Worm (Caenorhabditis elegans) whole organism, L2 larva: ENCODE data around the gene C02B8.12.

ENCODE experiments used
- C34F6.9 ChIP-seq: fragments of 150-350 bp; optimal IDR thresholded peaks from 2 replicates; lab custom pipeline; 2014; ENCODE audit warnings: missing biosample characterization, missing genetic modification characterization
- F13H6.1 ChIP-seq: sonication (generic microtip); optimal IDR thresholded peaks from 2 replicates; lab custom pipeline; 2016; ENCODE audit warnings: missing genetic modification characterization, missing compliant biosample characterization
- R02D3.7 ChIP-seq: fragments of 150-350 bp; optimal IDR thresholded peaks from 2 replicates; lab custom pipeline; 2014; ENCODE audit warnings: missing biosample characterization, missing genetic modification characterization
- Y55F3AM.14 ChIP-seq: fragments of 200-800 bp; sonication (Bioruptor generic); optimal IDR thresholded peaks from 2 replicates; lab custom pipeline; 2018; ENCODE audit warnings: mild to moderate bottlenecking, missing genetic modification characterization, missing compliant biosample characterization
- ZK546.5 ChIP-seq: sonication (generic microtip); optimal IDR thresholded peaks from 2 replicates; lab custom pipeline; 2017; ENCODE audit warnings: missing biosample characterization, missing genetic modification characterization
- alr-1 ChIP-seq: fragments of 150-350 bp; optimal IDR thresholded peaks from 2 replicates; lab custom pipeline; 2014; ENCODE audit warnings: missing biosample characterization, missing genetic modification characterization
- aly-2 ChIP-seq: fragments of 150-350 bp; optimal IDR thresholded peaks from 2 replicates; lab custom pipeline; 2014; ENCODE audit warnings: missing biosample characterization, missing genetic modification characterization
- ama-1 ChIP-seq: fragments of 150-350 bp; optimal IDR thresholded peaks from 2 replicates; lab custom pipeline; 2018; ENCODE audit warnings: inconsistent platforms
- blmp-1 ChIP-seq: sonication (generic microtip); optimal IDR thresholded peaks from 2 replicates; lab custom pipeline; 2017; ENCODE audit warnings: missing genetic modification characterization, mild to moderate bottlenecking, missing compliant biosample characterization, antibody characterized with exemption, moderate library complexity; ENCODE audit not compliant: insufficient read depth
- ceh-16 ChIP-seq: fragments of 150-350 bp; optimal IDR thresholded peaks from 2 replicates; lab custom pipeline; 2014; ENCODE audit warnings: missing biosample characterization, missing genetic modification characterization
- ceh-82 ChIP-seq: fragments of 150-350 bp; optimal IDR thresholded peaks from 2 replicates; lab custom pipeline; 2014; ENCODE audit warnings: missing biosample characterization, missing genetic modification characterization
- crh-2 ChIP-seq: sonication (generic microtip); optimal IDR thresholded peaks from 2 replicates; lab custom pipeline; 2017; ENCODE audit warnings: missing biosample characterization, missing genetic modification characterization
- dmd-4 ChIP-seq: sonication (generic microtip); optimal IDR thresholded peaks from 2 replicates; lab custom pipeline; 2017; ENCODE audit warnings: missing biosample characterization, missing genetic modification characterization
- egl-27 ChIP-seq: sonication (generic microtip); optimal IDR thresholded peaks from 3 replicates; lab custom pipeline; 2017; ENCODE audit warnings: missing biosample characterization, missing genetic modification reagents, missing genetic modification characterization
- elt-1 ChIP-seq: fragments of 150-350 bp; optimal IDR thresholded peaks from 2 replicates; lab custom pipeline; 2014; ENCODE audit warnings: missing biosample characterization, missing genetic modification characterization
- elt-3 ChIP-seq: sonication (generic microtip); optimal IDR thresholded peaks from 2 replicates; lab custom pipeline; 2017; ENCODE audit warnings: missing biosample characterization, missing genetic modification characterization
- fos-1 ChIP-seq: fragments of 150-350 bp; optimal IDR thresholded peaks from 2 replicates; lab custom pipeline; 2014; ENCODE audit warnings: missing biosample characterization, missing genetic modification characterization
- gmeb-1 ChIP-seq: fragments of 150-350 bp; optimal IDR thresholded peaks from 2 replicates; lab custom pipeline; 2014; ENCODE audit warnings: missing biosample characterization, missing genetic modification characterization
- lin-11 ChIP-seq: fragments of 150-350 bp; sonication (generic microtip); optimal IDR thresholded peaks from 2 replicates; lab custom pipeline; 2014; ENCODE audit warnings: missing biosample characterization, missing genetic modification characterization, inconsistent platforms, mixed read lengths
- lin-13 ChIP-seq: fragments of 150-350 bp; optimal IDR thresholded peaks from 2 replicates; lab custom pipeline; 2014; ENCODE audit warnings: missing biosample characterization, missing genetic modification reagents, missing genetic modification characterization
- lin-39 ChIP-seq: fragments of 150-350 bp; optimal IDR thresholded peaks from 2 replicates; lab custom pipeline; 2014; ENCODE audit warnings: missing biosample characterization, missing genetic modification reagents, missing genetic modification characterization
- lsy-2 ChIP-seq, 2 experiments: fragments of 150-350 bp in 1 of 2; sonication (generic microtip) in 1 of 2; optimal IDR thresholded peaks; 2 replicates each; lab custom pipeline; 2014 to 2017; ENCODE audit warnings: missing biosample characterization in 2 of 2, missing genetic modification characterization in 2 of 2
- mab-5 ChIP-seq: fragments of 150-350 bp; optimal IDR thresholded peaks from 2 replicates; lab custom pipeline; 2014; ENCODE audit warnings: missing biosample characterization, missing genetic modification characterization
- mbf-1 ChIP-seq: sonication (generic microtip); optimal IDR thresholded peaks from 2 replicates; lab custom pipeline; 2017; ENCODE audit warnings: missing biosample characterization, missing genetic modification characterization
- mdl-1 ChIP-seq, 2 experiments: fragments of 150-350 bp in 1 of 2; sonication (generic microtip) in 1 of 2; optimal IDR thresholded peaks; 2 replicates each; lab custom pipeline; 2017; ENCODE audit warnings: missing biosample characterization in 2 of 2, missing genetic modification characterization in 2 of 2
- nhr-10 ChIP-seq: sonication (generic microtip); optimal IDR thresholded peaks from 2 replicates; lab custom pipeline; 2017; ENCODE audit warnings: missing biosample characterization, missing genetic modification characterization
- nhr-11 ChIP-seq: fragments of 150-350 bp; optimal IDR thresholded peaks from 2 replicates; lab custom pipeline; 2014; ENCODE audit warnings: missing biosample characterization, missing genetic modification characterization
- nhr-12 ChIP-seq: fragments of 150-350 bp; optimal IDR thresholded peaks from 2 replicates; lab custom pipeline; 2014; ENCODE audit warnings: missing biosample characterization, missing genetic modification characterization
- nhr-129 ChIP-seq: fragments of 150-350 bp; optimal IDR thresholded peaks from 2 replicates; lab custom pipeline; 2014; ENCODE audit warnings: missing biosample characterization, missing genetic modification characterization
- nhr-21 ChIP-seq: fragments of 150-350 bp; optimal IDR thresholded peaks from 2 replicates; lab custom pipeline; 2014; ENCODE audit warnings: missing biosample characterization, missing genetic modification characterization
- nhr-23 ChIP-seq: fragments of 150-350 bp; optimal IDR thresholded peaks from 2 replicates; lab custom pipeline; 2014; ENCODE audit warnings: missing biosample characterization, missing genetic modification reagents, missing genetic modification characterization
- nhr-237 ChIP-seq: fragments of 150-350 bp; optimal IDR thresholded peaks from 2 replicates; lab custom pipeline; 2014; ENCODE audit warnings: missing biosample characterization, missing genetic modification characterization
- nhr-25 ChIP-seq: fragments of 150-350 bp; sonication (generic microtip); optimal IDR thresholded peaks from 3 replicates; lab custom pipeline; 2014; ENCODE audit warnings: missing biosample characterization, missing genetic modification characterization
- nhr-6 ChIP-seq: fragments of 150-350 bp; optimal IDR thresholded peaks from 2 replicates; lab custom pipeline; 2014; ENCODE audit warnings: missing biosample characterization, missing genetic modification characterization
- nhr-77 ChIP-seq: fragments of 150-350 bp; optimal IDR thresholded peaks from 2 replicates; lab custom pipeline; 2014; ENCODE audit warnings: missing biosample characterization, missing genetic modification characterization
- peb-1 ChIP-seq: fragments of 150-350 bp; optimal IDR thresholded peaks from 2 replicates; lab custom pipeline; 2014; ENCODE audit warnings: missing biosample characterization, missing genetic modification characterization
- sem-4 ChIP-seq: fragments of 150-350 bp; optimal IDR thresholded peaks from 2 replicates; lab custom pipeline; 2014; ENCODE audit warnings: missing biosample characterization, missing genetic modification reagents, missing genetic modification characterization
- skn-1 ChIP-seq: sonication (generic microtip); optimal IDR thresholded peaks from 2 replicates; lab custom pipeline; 2017; ENCODE audit warnings: missing biosample characterization, missing genetic modification characterization
- sma-3 ChIP-seq: sonication (generic microtip); optimal IDR thresholded peaks from 2 replicates; lab custom pipeline; 2016; ENCODE audit warnings: missing genetic modification reagents, missing genetic modification characterization, missing compliant biosample characterization
- sma-9 ChIP-seq, 2 experiments: fragments of 150-350 bp in 1 of 2; sonication (generic microtip) in 1 of 2; optimal IDR thresholded peaks; 2 replicates each; lab custom pipeline; 2014 to 2016; ENCODE audit warnings: missing genetic modification characterization in 2 of 2, mild to moderate bottlenecking in 1 of 2, missing biosample characterization in 1 of 2, missing compliant biosample characterization in 1 of 2, missing genetic modification reagents in 1 of 2, moderate library complexity in 1 of 2
- snpc-4 ChIP-seq: fragments of 150-350 bp; optimal IDR thresholded peaks from 2 replicates; lab custom pipeline; 2014; ENCODE audit warnings: missing biosample characterization, missing genetic modification characterization
- unc-39 ChIP-seq: fragments of 150-350 bp; optimal IDR thresholded peaks from 2 replicates; lab custom pipeline; 2014; ENCODE audit warnings: missing biosample characterization, missing genetic modification characterization
- unc-55 ChIP-seq: fragments of 150-350 bp; sonication (generic microtip); optimal IDR thresholded peaks from 3 replicates; lab custom pipeline; 2014; ENCODE audit warnings: missing biosample characterization, missing genetic modification reagents, missing genetic modification characterization
- unc-62 ChIP-seq: fragments of 150-350 bp; optimal IDR thresholded peaks from 2 replicates; lab custom pipeline; 2014; ENCODE audit warnings: missing biosample characterization, missing genetic modification reagents, missing genetic modification characterization
- zag-1 ChIP-seq: fragments of 150-350 bp; optimal IDR thresholded peaks from 2 replicates; lab custom pipeline; 2014; ENCODE audit warnings: missing biosample characterization, missing genetic modification characterization
- ztf-1 ChIP-seq: fragments of 200-800 bp; sonication (Bioruptor generic); conservative IDR thresholded peaks from 2 replicates; pipeline ENCODE4 v1.3.6; 2022; ENCODE audit warnings: missing genetic modification characterization, missing compliant biosample characterization
- ztf-11 ChIP-seq: sonication (generic microtip); optimal IDR thresholded peaks from 2 replicates; lab custom pipeline; 2017; ENCODE audit warnings: missing biosample characterization, missing genetic modification characterization
- ztf-4 ChIP-seq: fragments of 150-350 bp; optimal IDR thresholded peaks from 2 replicates; lab custom pipeline; 2014; ENCODE audit warnings: missing biosample characterization, missing genetic modification characterization

Gene C02B8.12

DNA sequence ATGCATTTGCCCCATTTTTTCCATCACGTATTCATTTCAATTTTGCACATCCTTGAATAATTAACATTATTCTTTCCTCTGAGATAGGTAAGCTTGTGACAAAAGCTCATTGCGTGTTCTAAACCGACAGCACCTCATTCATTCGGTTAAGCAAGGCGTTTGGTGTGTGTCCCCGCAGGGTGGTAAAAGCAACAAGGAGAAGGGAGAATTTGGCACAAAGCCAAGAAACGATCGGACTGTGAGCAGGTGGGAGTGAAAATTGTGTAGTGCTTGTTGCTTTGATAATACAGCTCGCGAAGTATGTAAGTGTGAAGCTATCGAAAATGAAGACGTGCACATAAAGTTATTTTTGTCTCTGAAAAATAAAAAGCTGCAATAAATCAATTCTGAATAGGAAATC is 34.0 kb upstream of the C02B8.12 start:
- TF ChIP-seq nhr-237 (tag; lab: Kevin White, UChicago) (no peak), C34F6.9 (tag; lab: Kevin White, UChicago) (peak; percentile 39), crh-2 (tag; lab: Kevin White, UChicago) (peak; percentile 24), unc-55 (GFP tag; lab: Kevin White, UChicago) (peak; percentile 52), lsy-2 (tag; optimal IDR thresholded peaks at IDR 0.05; lab: Kevin White, UChicago) (peak in 1 of 2 experiments; percentile 50), sma-9 (GFP tag; optimal IDR thresholded peaks at IDR 0.05; lab: Kevin White, UChicago) (peak; percentile 13), sma-9 (tag; optimal IDR thresholded peaks at IDR 0.05; lab: Kevin White, UChicago) (no peak), lin-13 (GFP tag; lab: Kevin White, UChicago) (peak; percentile 3), ztf-4 (tag; lab: Kevin White, UChicago) (no peak), nhr-77 (tag; lab: Kevin White, UChicago) (no peak), nhr-129 (peak; percentile 70)
- TF ChIP-seq, all 48 proteins: peak for 7

DNA sequence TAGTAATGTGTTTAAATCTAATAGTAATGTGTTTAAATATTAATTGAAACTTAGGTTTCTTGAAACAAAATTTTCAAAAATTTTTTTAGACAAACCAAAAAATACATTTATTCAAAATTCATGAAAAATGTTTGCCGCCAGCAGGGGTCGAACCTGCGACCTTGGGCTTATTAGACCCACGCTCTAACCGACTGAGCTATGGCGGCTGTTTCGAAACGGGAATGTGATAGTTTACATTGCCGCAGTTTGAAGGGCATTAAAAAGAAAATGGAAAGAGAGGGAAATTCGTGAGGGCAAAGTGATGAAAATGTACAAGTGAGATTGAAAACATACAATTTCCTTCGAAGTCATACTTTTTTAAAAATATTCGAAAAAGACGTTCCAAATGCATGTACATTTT is 33.3 kb upstream of the C02B8.12 start:
- TF ChIP-seq sma-3 (GFP tag; lab: Kevin White, UChicago) (peak; percentile 37), mdl-1 (tag; optimal IDR thresholded peaks at IDR 0.05; lab: Kevin White, UChicago) (no peak), nhr-23 (tag; lab: Kevin White, UChicago) (no peak), fos-1 (tag; lab: Kevin White, UChicago) (peak; percentile 38), gmeb-1 (peak; percentile 63), lin-13 (GFP tag; lab: Kevin White, UChicago) (peak; percentile 28), egl-27 (tag; lab: Kevin White, UChicago) (no peak), mab-5 (tag; lab: Kevin White, UChicago) (no peak), C34F6.9 (tag; lab: Kevin White, UChicago) (no peak), sem-4 (tag; lab: Kevin White, UChicago) (no peak), sma-9 (GFP tag; optimal IDR thresholded peaks at IDR 0.05; lab: Kevin White, UChicago) (peak; percentile 45), sma-9 (tag; optimal IDR thresholded peaks at IDR 0.05; lab: Kevin White, UChicago) (no peak), ceh-82 (tag; lab: Kevin White, UChicago) (no peak), lin-11 (tag; lab: Kevin White, UChicago) (no peak), dmd-4 (tag; lab: Kevin White, UChicago) (no peak), F13H6.1 (tag; lab: Kevin White, UChicago) (peak; percentile 15), ztf-4 (tag; lab: Kevin White, UChicago) (no peak), nhr-129 (peak; percentile 48), nhr-21 (peak; percentile 21), nhr-6 (tag; lab: Kevin White, UChicago) (no peak), Y55F3AM.14 (GFP tag; lab: Kevin White, UChicago) (no peak), unc-39 (tag; lab: Kevin White, UChicago) (no peak), unc-55 (GFP tag; lab: Kevin White, UChicago) (no peak), R02D3.7 (tag; lab: Kevin White, UChicago) (no peak), nhr-237 (tag; lab: Kevin White, UChicago) (no peak), nhr-10 (tag; lab: Kevin White, UChicago) (no peak), alr-1 (no peak), unc-62 (no peak), blmp-1 (no peak), nhr-25 (tag; lab: Kevin White, UChicago) (peak; percentile 2), ceh-16 (tag; lab: Kevin White, UChicago) (peak; percentile 16), elt-3 (tag; lab: Kevin White, UChicago) (no peak), mbf-1 (tag; lab: Kevin White, UChicago) (no peak), ama-1 (lab: Kevin White, UChicago) (no peak), lsy-2 (tag; optimal IDR thresholded peaks at IDR 0.05; lab: Kevin White, UChicago) (peak in 1 of 2 experiments; percentile 32), nhr-77 (tag; lab: Kevin White, UChicago) (no peak), skn-1 (tag; lab: Kevin White, UChicago) (no peak), nhr-11 (tag; lab: Kevin White, UChicago) (no peak), lin-39 (tag; lab: Kevin White, UChicago) (no peak), ztf-1 (GFP tag; lab: Robert Waterston, UW) (no peak), elt-1 (tag; lab: Kevin White, UChicago) (no peak), nhr-12 (no peak), aly-2 (tag; lab: Kevin White, UChicago) (no peak), ztf-11 (tag; lab: Kevin White, UChicago) (no peak), peb-1 (tag; lab: Kevin White, UChicago) (no peak), ZK546.5 (tag; lab: Kevin White, UChicago) (no peak), snpc-4 (tag; lab: Kevin White, UChicago) (no peak), crh-2 (tag; lab: Kevin White, UChicago) (peak; percentile 50), zag-1 (no peak)
- TF ChIP-seq, all 48 proteins: peak for 12
